Fruit fly (Drosophila melanogaster): ENCODE data around the gene Stam.

Stam gene

dm6 chr2L:10849511-10850191 is 8.7 kb upstream of the Stam start, which contains the start of gene SmydA-3 (continued):
- peak; percentile 32 for TF ChIP-seq CG12659 (GFP tag; optimal IDR thresholded peaks at IDR 0.05)
- 0 out of 2 replicates have a peak, but pooled peaks have one; percentile 30 for TF ChIP-seq ara (GFP tag; IDR thresholded peaks at IDR 0.05)
- peak; percentile 18 for TF ChIP-seq Ssrp (tag; optimal IDR thresholded peaks at IDR 0.05)
- TF ChIP-seq dpn (GFP tag; optimal IDR thresholded peaks at IDR 0.05): peak in 1 of 2 experiments; percentile 17
- no peak for TF ChIP-seq pzg (GFP tag; optimal IDR thresholded peaks at IDR 0.05)
- TF ChIP-seq hb (GFP tag; IDR thresholded peaks at IDR 0.05; ENCODE audit: partially characterized antibody): no peak
- TF ChIP-seq CG18619 (GFP tag; optimal IDR thresholded peaks at IDR 0.05): peak; percentile 5
- TF ChIP-seq tx (GFP tag; optimal IDR thresholded peaks at IDR 0.05): no peak
- TF ChIP-seq CG11093 (GFP tag; IDR thresholded peaks at IDR 0.05): 0 out of 3 replicates have a peak, but pooled peaks have one; percentile 9
- peak; percentile 54 for TF ChIP-seq vvl (GFP tag; IDR thresholded peaks at IDR 0.05)
- TF ChIP-seq hkb (optimal IDR thresholded peaks at IDR 0.05): no peak
- peak; percentile 71 for TF ChIP-seq hkb (GFP tag; IDR thresholded peaks at IDR 0.05)
- peak; percentile 44; the same call in 1 of the 2 replicates for TF ChIP-seq slbo (GFP tag; IDR thresholded peaks at IDR 0.05)
- no peak for TF ChIP-seq CG1792 (GFP tag; optimal IDR thresholded peaks at IDR 0.05)
- TF ChIP-seq Awh (GFP tag; IDR thresholded peaks at IDR 0.05): peak; percentile 62
- TF ChIP-seq CG30403 (GFP tag; optimal IDR thresholded peaks at IDR 0.05): peak; percentile 8
- no peak for TF ChIP-seq CG42726 (GFP tag; IDR thresholded peaks at IDR 0.05; ENCODE audit: partially characterized antibody)
- TF ChIP-seq tgo (GFP tag; IDR thresholded peaks at IDR 0.05): peak; percentile 42; the same call in 1 of the 3 replicates
- TF ChIP-seq az2 (GFP tag; optimal IDR thresholded peaks at IDR 0.05): peak; percentile 20
- peak; percentile 14; the same call in 1 of the 3 replicates for TF ChIP-seq dysf (GFP tag; IDR thresholded peaks at IDR 0.05)
- no peak for TF ChIP-seq CG3995 (GFP tag; optimal IDR thresholded peaks at IDR 0.05)
- TF ChIP-seq amos (GFP tag; IDR thresholded peaks at IDR 0.05; ENCODE audit: partially characterized antibody): no peak
- TF ChIP-seq CG12299 (tag; optimal IDR thresholded peaks at IDR 0.05): no peak
- no peak for TF ChIP-seq Opbp (GFP tag; IDR thresholded peaks at IDR 0.05; ENCODE audit: partially characterized antibody)
- 0 out of 4 replicates have a peak, but pooled peaks have one; percentile 24 for TF ChIP-seq chinmo (GFP tag; IDR thresholded peaks at IDR 0.05; ENCODE audit: partially characterized antibody)
- TF ChIP-seq CG14050 (GFP tag; IDR thresholded peaks at IDR 0.05): 0 out of 3 replicates have a peak, but pooled peaks have one; percentile 10
- TF ChIP-seq CG11695 (GFP tag; IDR thresholded peaks at IDR 0.05): peak; percentile 63; the same call in 1 of the 3 replicates
- no peak for TF ChIP-seq Neu2 (GFP tag; optimal IDR thresholded peaks at IDR 0.05; ENCODE audit: borderline replicate concordance)
- TF ChIP-seq CG32532 (GFP tag; IDR thresholded peaks at IDR 0.05): peak; percentile 45; the same call in 1 of the 2 replicates
- 0 out of 2 replicates have a peak, but pooled peaks have one; percentile 25 for TF ChIP-seq CG14441 (GFP tag; IDR thresholded peaks at IDR 0.05)
- TF ChIP-seq CG3726 (GFP tag; IDR thresholded peaks at IDR 0.05): 0 out of 3 replicates have a peak, but pooled peaks have one; percentile 30
- no peak for TF ChIP-seq B-H2 (GFP tag; optimal IDR thresholded peaks at IDR 0.05)
- peak; percentile 31 for TF ChIP-seq phol (tag; optimal IDR thresholded peaks at IDR 0.05)
- TF ChIP-seq aop (GFP tag; IDR thresholded peaks at IDR 0.05): no peak
- TF ChIP-seq CG2712 (tag; optimal IDR thresholded peaks at IDR 0.05): peak; percentile 33
- peak; percentile 41 for TF ChIP-seq lab (GFP tag; optimal IDR thresholded peaks at IDR 0.05)
- peak; percentile 5 for TF ChIP-seq CG12104 (GFP tag; optimal IDR thresholded peaks at IDR 0.05)
- TF ChIP-seq ap (GFP tag; IDR thresholded peaks at IDR 0.05): 0 out of 2 replicates have a peak, but pooled peaks have one; percentile 27
- TF ChIP-seq Ptx1 (GFP tag; IDR thresholded peaks at IDR 0.05): peak; percentile 20; the same call in 1 of the 2 replicates
- peak; percentile 79 for TF ChIP-seq Drgx (GFP tag; IDR thresholded peaks at IDR 0.05)
- TF ChIP-seq Meics (GFP tag; optimal IDR thresholded peaks at IDR 0.05): peak; percentile 44
- TF ChIP-seq sens-2 (GFP tag; IDR thresholded peaks at IDR 0.05): no peak
- no peak for TF ChIP-seq CG9727 (GFP tag; optimal IDR thresholded peaks at IDR 0.05)
- peak; percentile 18 for TF ChIP-seq caup (GFP tag; optimal IDR thresholded peaks at IDR 0.05; ENCODE audit: severe bottlenecking)
- TF ChIP-seq knrl (GFP tag; IDR thresholded peaks at IDR 0.05; ENCODE audit: partially characterized antibody): no peak
- no peak for TF ChIP-seq p53 (GFP tag; optimal IDR thresholded peaks at IDR 0.05)
- TF ChIP-seq Six4 (GFP tag; optimal IDR thresholded peaks at IDR 0.05): no peak
- TF ChIP-seq lmd (GFP tag; IDR thresholded peaks at IDR 0.05): 0 out of 2 replicates have a peak, but pooled peaks have one; percentile 27
- TF ChIP-seq lilli (GFP tag; optimal IDR thresholded peaks at IDR 0.05): peak; percentile 8
